Worm (Caenorhabditis elegans) whole organism, mixed stage, embryonic: ENCODE results near the gene Y102A5C.2.

Experiments used
- M03D4.4 ChIP-seq: sonication (generic microtip); optimal IDR thresholded peaks from 2 replicates; lab custom pipeline; 2017; ENCODE audit warnings: mild to moderate bottlenecking, missing genetic modification characterization, missing compliant biosample characterization
- blmp-1 ChIP-seq: fragments of 150-350 bp; optimal IDR thresholded peaks from 2 replicates; lab custom pipeline; 2014; ENCODE audit warnings: missing biosample characterization, missing genetic modification characterization
- ceh-43 ChIP-seq: fragments of 200-800 bp; sonication (Bioruptor generic); optimal IDR thresholded peaks from 2 replicates; lab custom pipeline; 2018; ENCODE audit warnings: mild to moderate bottlenecking, missing genetic modification characterization, moderate library complexity, missing compliant biosample characterization
- ces-1 ChIP-seq: fragments of 150-350 bp; optimal IDR thresholded peaks from 2 replicates; lab custom pipeline; 2014; ENCODE audit warnings: missing biosample characterization, missing genetic modification reagents, missing genetic modification characterization
- drap-1 ChIP-seq: fragments of 200-800 bp; sonication (Bioruptor generic); optimal IDR thresholded peaks from 3 replicates; lab custom pipeline; 2018; ENCODE audit warnings: mild to moderate bottlenecking, missing genetic modification characterization, missing compliant biosample characterization
- elt-1 ChIP-seq: sonication (generic microtip); optimal IDR thresholded peaks from 2 replicates; lab custom pipeline; 2017; ENCODE audit warnings: missing genetic modification characterization, mild to moderate bottlenecking, missing compliant biosample characterization, antibody characterized with exemption, moderate library complexity, borderline replicate concordance; ENCODE audit not compliant: insufficient read depth
- flh-1 ChIP-seq: fragments of 200-800 bp; sonication (Bioruptor generic); optimal IDR thresholded peaks from 2 replicates; lab custom pipeline; 2018; ENCODE audit warnings: mild to moderate bottlenecking, missing genetic modification characterization, moderate library complexity, missing compliant biosample characterization
- ham-2 ChIP-seq: fragments of 200-800 bp; sonication (Bioruptor generic); optimal IDR thresholded peaks from 2 replicates; lab custom pipeline; 2018; ENCODE audit warnings: mild to moderate bottlenecking, missing genetic modification characterization, missing compliant biosample characterization
- lin-13 ChIP-seq: fragments of 150-350 bp; optimal IDR thresholded peaks from 2 replicates; lab custom pipeline; 2014; ENCODE audit warnings: missing biosample characterization, missing genetic modification characterization
- lin-32 ChIP-seq: fragments of 200-800 bp; sonication (Bioruptor generic); optimal IDR thresholded peaks from 2 replicates; lab custom pipeline; 2018; ENCODE audit warnings: mild to moderate bottlenecking, missing genetic modification characterization, missing compliant biosample characterization
- lsy-2 ChIP-seq: fragments of 150-350 bp; optimal IDR thresholded peaks from 2 replicates; lab custom pipeline; 2014; ENCODE audit warnings: missing biosample characterization, missing genetic modification characterization
- mab-5 ChIP-seq: fragments of 150-350 bp; optimal IDR thresholded peaks from 2 replicates; lab custom pipeline; 2014; ENCODE audit warnings: missing biosample characterization, missing genetic modification characterization
- mep-1 ChIP-seq: fragments of 150-350 bp; optimal IDR thresholded peaks from 2 replicates; lab custom pipeline; 2017; ENCODE audit warnings: missing biosample characterization, missing genetic modification reagents, missing genetic modification characterization, inconsistent platforms
- mls-2 ChIP-seq: sonication (generic microtip); optimal IDR thresholded peaks from 2 replicates; lab custom pipeline; 2016; ENCODE audit warnings: mild to moderate bottlenecking, missing genetic modification characterization, moderate library complexity, missing compliant biosample characterization
- nhr-12 ChIP-seq: fragments of 150-350 bp; optimal IDR thresholded peaks from 2 replicates; lab custom pipeline; 2014; ENCODE audit warnings: missing biosample characterization, missing genetic modification characterization
- nhr-2 ChIP-seq: fragments of 150-350 bp; optimal IDR thresholded peaks from 2 replicates; lab custom pipeline; 2014; ENCODE audit warnings: missing biosample characterization, missing genetic modification characterization
- nhr-237 ChIP-seq: fragments of 150-350 bp; optimal IDR thresholded peaks from 2 replicates; lab custom pipeline; 2014; ENCODE audit warnings: missing biosample characterization, missing genetic modification characterization
- nhr-76 ChIP-seq: sonication (generic microtip); optimal IDR thresholded peaks from 2 replicates; lab custom pipeline; 2017; ENCODE audit warnings: missing biosample characterization, missing genetic modification characterization
- pha-4 ChIP-seq: fragments of 150-350 bp; optimal IDR thresholded peaks from 2 replicates; lab custom pipeline; 2018; ENCODE audit warnings: missing biosample characterization, missing genetic modification reagents, missing genetic modification characterization
- sem-2 ChIP-seq: fragments of 200-800 bp; sonication (Bioruptor generic); optimal IDR thresholded peaks from 2 replicates; lab custom pipeline; 2018; ENCODE audit warnings: mild to moderate bottlenecking, missing genetic modification characterization, missing compliant biosample characterization
- snpc-4 ChIP-seq: fragments of 150-350 bp; optimal IDR thresholded peaks from 2 replicates; lab custom pipeline; 2014; ENCODE audit warnings: missing biosample characterization, missing genetic modification characterization
- sptf-1 ChIP-seq: sonication (generic microtip); optimal IDR thresholded peaks from 2 replicates; lab custom pipeline; 2017; ENCODE audit warnings: mild to moderate bottlenecking, missing genetic modification characterization, moderate library complexity, missing compliant biosample characterization
- tbx-8 ChIP-seq: fragments of 200-800 bp; sonication (Bioruptor generic); optimal IDR thresholded peaks from 2 replicates; lab custom pipeline; 2018; ENCODE audit warnings: mild to moderate bottlenecking, missing genetic modification characterization, moderate library complexity, missing compliant biosample characterization
- unc-120 ChIP-seq: sonication (generic microtip); optimal IDR thresholded peaks from 2 replicates; lab custom pipeline; 2017; ENCODE audit warnings: missing genetic modification characterization, missing compliant biosample characterization; ENCODE audit not compliant: poor library complexity, severe bottlenecking
- unc-62 ChIP-seq: fragments of 150-350 bp; optimal IDR thresholded peaks from 2 replicates; lab custom pipeline; 2014; ENCODE audit warnings: missing biosample characterization, missing genetic modification reagents, missing genetic modification characterization
- zip-8 ChIP-seq: fragments of 150-350 bp; optimal IDR thresholded peaks from 2 replicates; lab custom pipeline; 2014; ENCODE audit warnings: missing biosample characterization, missing genetic modification characterization
- ztf-11 ChIP-seq: fragments of 150-350 bp; optimal IDR thresholded peaks from 2 replicates; lab custom pipeline; 2014; ENCODE audit warnings: missing biosample characterization, missing genetic modification characterization

Y102A5C.2 gene

DNA sequence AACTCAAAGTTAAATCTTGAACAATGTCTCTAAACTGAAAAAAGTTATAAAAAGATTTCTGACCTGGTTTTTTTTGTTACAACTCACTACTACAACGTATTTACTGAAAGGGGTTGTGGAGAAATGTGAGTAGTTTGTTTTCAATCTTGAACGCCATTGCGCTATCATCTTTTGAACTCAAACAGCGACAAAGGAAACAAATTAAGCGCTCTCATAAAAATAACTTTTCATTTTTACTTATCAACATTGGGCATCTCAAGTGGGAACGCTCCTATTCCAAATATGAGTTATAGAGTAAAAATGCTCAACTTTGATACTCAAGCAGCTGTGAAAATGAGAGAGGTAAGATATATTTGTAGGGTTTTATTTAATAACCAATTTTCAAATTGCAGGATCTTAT lies 25.1 kb upstream of the Y102A5C.2 start, which contains the start of gene F09C6.15:
Gene F09C6.15, plus strand, starts transcription at position 301 of the 400 bp plus-strand sequence.
- TF ChIP-seq lin-13 (tag; lab: Kevin White, UChicago) (no peak), nhr-12 (tag; lab: Kevin White, UChicago) (no peak), pha-4 (tag; lab: Kevin White, UChicago) (no peak), nhr-76 (no peak), blmp-1 (tag; lab: Kevin White, UChicago) (no peak), drap-1 (GFP tag; lab: Kevin White, UChicago) (no peak), flh-1 (GFP tag; lab: Kevin White, UChicago) (no peak), ces-1 (GFP tag; lab: Kevin White, UChicago) (no peak), ham-2 (GFP tag; lab: Kevin White, UChicago) (no peak), mep-1 (no peak), ceh-43 (GFP tag; lab: Kevin White, UChicago) (no peak), unc-62 (GFP tag; lab: Kevin White, UChicago) (no peak), sptf-1 (tag; lab: Kevin White, UChicago) (no peak), snpc-4 (tag; lab: Kevin White, UChicago) (no peak), unc-120 (tag; lab: Kevin White, UChicago) (no peak), tbx-8 (GFP tag; lab: Kevin White, UChicago) (no peak), lin-32 (no peak)

DNA sequence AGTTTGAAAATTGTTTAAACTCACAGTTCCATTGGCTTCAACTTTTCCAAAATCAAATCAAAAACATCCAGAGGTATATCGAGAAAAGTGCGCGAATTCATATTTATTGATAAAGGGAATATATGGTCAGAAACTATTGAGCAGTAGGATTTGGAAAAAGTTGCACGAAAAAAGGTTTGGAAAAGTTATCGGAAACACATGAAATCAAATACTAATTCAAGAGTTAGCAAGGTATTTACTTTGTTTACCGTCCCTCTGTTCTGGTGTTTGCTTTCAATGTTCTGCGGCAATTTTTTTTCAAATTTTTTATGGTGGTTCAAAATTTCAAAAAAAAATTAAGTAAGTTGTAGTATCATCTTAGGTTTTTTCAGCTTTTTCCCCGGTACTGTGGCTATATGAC lies 19.2 kb upstream of the Y102A5C.2 start, which contains the start of gene fbxa-45:
Gene fbxa-45, minus strand, starts transcription at position 101 of the 400 bp plus-strand sequence.
- TF ChIP-seq nhr-2 (tag; lab: Kevin White, UChicago) (no peak), ces-1 (GFP tag; lab: Kevin White, UChicago) (no peak), unc-120 (tag; lab: Kevin White, UChicago) (no peak), lsy-2 (no peak), snpc-4 (tag; lab: Kevin White, UChicago) (no peak), ztf-11 (no peak), nhr-12 (tag; lab: Kevin White, UChicago) (no peak), M03D4.4 (tag; lab: Kevin White, UChicago) (no peak), blmp-1 (tag; lab: Kevin White, UChicago) (no peak)
- TF ChIP-seq, all 35 proteins: peak for 0

DNA sequence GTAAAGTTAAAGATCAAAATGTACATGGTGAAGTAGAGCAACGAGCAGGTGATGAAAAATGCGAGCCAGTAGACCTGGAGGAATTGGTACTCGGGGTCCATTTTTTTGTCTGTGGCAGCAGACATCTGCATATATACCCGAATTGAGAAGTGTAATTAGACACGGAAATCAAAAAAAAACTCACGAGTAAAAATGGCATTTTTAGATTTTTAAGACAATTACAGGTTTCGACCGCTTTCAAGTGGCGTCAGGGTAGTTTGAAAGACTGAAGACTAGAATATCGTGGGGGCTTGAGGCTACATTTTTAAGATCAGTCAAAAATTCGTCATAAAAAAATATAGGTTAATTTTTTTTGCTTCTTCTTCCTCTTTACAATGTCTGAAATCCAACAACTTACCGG lies 15.8 kb upstream of the Y102A5C.2 start, which contains the start of gene srd-68:
Gene srd-68, minus strand, starts transcription at position 101 of the 400 bp plus-strand sequence.
- no peak for TF ChIP-seq drap-1 (GFP tag; lab: Kevin White, UChicago)
- no peak for TF ChIP-seq tbx-8 (GFP tag; lab: Kevin White, UChicago)
- TF ChIP-seq M03D4.4 (tag; lab: Kevin White, UChicago), result no peak
- no peak for TF ChIP-seq ces-1 (GFP tag; lab: Kevin White, UChicago)
- no peak for TF ChIP-seq unc-62 (GFP tag; lab: Kevin White, UChicago)

DNA sequence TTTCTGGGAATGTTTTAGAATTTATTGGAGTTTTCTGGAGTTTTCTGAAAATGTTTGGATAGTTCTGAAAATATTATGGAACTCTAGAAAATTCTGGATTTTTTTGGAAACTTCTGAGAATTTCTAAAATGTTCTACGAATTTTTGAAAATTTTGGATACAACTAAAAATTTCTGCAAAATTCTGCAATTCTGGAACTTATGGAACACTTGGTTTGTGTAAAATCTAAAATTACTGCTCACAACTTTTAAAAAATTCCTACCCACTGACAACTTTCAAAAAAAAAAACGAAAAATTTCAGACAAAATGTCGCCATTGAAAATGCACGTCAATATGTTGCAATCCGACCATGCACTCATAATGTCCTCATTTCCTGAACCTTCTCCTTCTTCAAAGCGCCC lies 13.9 kb upstream of the Y102A5C.2 start, which contains the start of gene nhr-262:
Gene nhr-262, plus strand, starts transcription at position 301 of the 400 bp plus-strand sequence.
- TF ChIP-seq nhr-237 (tag; lab: Kevin White, UChicago) (no peak), lin-32 (no peak), nhr-76 (no peak), pha-4 (tag; lab: Kevin White, UChicago) (no peak), zip-8 (tag; lab: Kevin White, UChicago) (no peak), nhr-12 (tag; lab: Kevin White, UChicago) (no peak), nhr-2 (tag; lab: Kevin White, UChicago) (no peak), flh-1 (GFP tag; lab: Kevin White, UChicago) (no peak), mls-2 (no peak), blmp-1 (tag; lab: Kevin White, UChicago) (no peak), elt-1 (tag; lab: Kevin White, UChicago) (no peak), mab-5 (tag; lab: Kevin White, UChicago) (no peak), lin-13 (tag; lab: Kevin White, UChicago) (no peak)

DNA sequence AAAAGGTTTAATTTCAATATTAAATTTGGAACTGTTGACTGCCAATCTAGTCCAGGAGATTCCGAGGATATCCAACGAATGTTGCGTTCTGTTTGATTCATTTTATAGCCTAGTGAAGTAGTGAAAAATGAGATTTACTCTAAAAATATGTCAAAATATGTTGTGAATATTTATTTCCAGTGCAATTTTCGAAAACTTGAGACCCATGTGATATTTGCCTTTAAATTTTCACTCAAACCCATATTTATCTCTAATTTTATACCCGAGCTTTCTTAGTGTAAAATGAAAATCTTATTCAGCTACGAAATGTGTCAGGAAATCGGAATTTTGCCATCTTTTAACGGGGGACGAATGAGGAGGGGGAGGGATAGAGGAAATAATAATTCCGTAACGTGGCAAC lies 8.7 kb upstream of the Y102A5C.2 start, which contains the start of gene F09C6.16:
Gene F09C6.16, minus strand, starts transcription at position 101 of the 400 bp plus-strand sequence.
- TF ChIP-seq mep-1 (no peak), lin-13 (tag; lab: Kevin White, UChicago) (no peak), elt-1 (tag; lab: Kevin White, UChicago) (no peak), lsy-2 (no peak), sem-2 (GFP tag; lab: Kevin White, UChicago) (no peak), unc-62 (GFP tag; lab: Kevin White, UChicago) (no peak)
